Fruit fly (Drosophila melanogaster) whole organism, pupa: Measurements from ENCODE around the gene CG14968.

Source experiments
- CG12605 ChIP-seq: fragments of 200-800 bp; sonication (Bioruptor generic); IDR thresholded peaks from 2 replicates; pipeline ENCODE4 v1.3.6; 2022; ENCODE audit warnings: missing biosample characterization, missing genetic modification characterization
- CG14655 ChIP-seq: fragments of 200-800 bp; sonication (Bioruptor generic); optimal IDR thresholded peaks from 3 replicates; lab custom pipeline; 2017; ENCODE audit warnings: mild to moderate bottlenecking, missing biosample characterization, missing genetic modification reagents, missing genetic modification characterization
- CG15710 ChIP-seq: fragments of 200-800 bp; sonication (Bioruptor generic); optimal IDR thresholded peaks from 2 replicates; lab custom pipeline; 2018; ENCODE audit warnings: missing biosample characterization, mild to moderate bottlenecking, missing genetic modification characterization, moderate library complexity
- CG32121 ChIP-seq: fragments of 200-800 bp; sonication (Bioruptor generic); IDR thresholded peaks from 2 replicates; pipeline ENCODE4 v1.3.6; 2022; ENCODE audit warnings: missing biosample characterization, missing genetic modification characterization
- CG34367 ChIP-seq: fragments of 200-800 bp; sonication (Bioruptor generic); optimal IDR thresholded peaks from 2 replicates; lab custom pipeline; 2018; ENCODE audit warnings: missing biosample characterization, mild to moderate bottlenecking, missing genetic modification characterization
- CG8301 ChIP-seq: fragments of 200-800 bp; sonication (Bioruptor generic); optimal IDR thresholded peaks from 2 replicates; lab custom pipeline; 2018; ENCODE audit warnings: missing biosample characterization, mild to moderate bottlenecking, missing genetic modification characterization
- EcR ChIP-seq: fragments of 200-800 bp; sonication (Bioruptor generic); optimal IDR thresholded peaks from 3 replicates; lab custom pipeline; 2019; ENCODE audit warnings: missing biosample characterization, missing genetic modification characterization, mild to moderate bottlenecking, moderate library complexity, missing genetic modification reagents
- Pif1B ChIP-seq: fragments of 200-800 bp; sonication (Bioruptor generic); optimal IDR thresholded peaks from 3 replicates; lab custom pipeline; 2016; ENCODE audit warnings: missing biosample characterization, missing genetic modification characterization
- gl ChIP-seq: fragments of 200-800 bp; sonication (Bioruptor generic); optimal IDR thresholded peaks from 2 replicates; lab custom pipeline; 2018; ENCODE audit warnings: missing biosample characterization, mild to moderate bottlenecking, missing genetic modification characterization

DNA sequence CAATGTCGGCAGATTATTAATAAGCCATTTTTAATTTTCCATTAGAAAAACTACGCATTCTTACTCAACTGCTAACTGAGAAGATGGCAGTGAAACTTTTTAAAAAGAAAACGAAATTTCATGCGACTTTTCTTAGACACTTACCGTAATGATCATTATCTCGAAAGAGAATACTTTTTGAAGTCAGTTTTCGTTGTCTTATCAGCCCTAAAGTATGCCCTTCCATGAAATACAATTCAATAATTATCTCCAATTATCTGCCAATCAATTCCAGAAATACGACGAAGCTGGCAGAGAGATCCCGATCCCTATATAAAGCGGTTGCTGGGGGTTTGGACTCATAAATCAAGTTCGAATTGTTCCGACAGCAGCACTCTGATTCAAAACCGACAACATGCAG lies 13.5 kb upstream of the CG14968 start, which contains the start of gene Drsl5:
- TF ChIP-seq CG32121 (GFP tag; lab: Robert Waterston, UW) (no peak), CG8301 (tag; lab: Kevin White, UChicago) (no peak), CG14655 (GFP tag; lab: Kevin White, UChicago) (no peak), CG34367 (tag; lab: Kevin White, UChicago) (no peak), Pif1B (GFP tag; lab: Kevin White, UChicago) (no peak), gl (no peak), EcR (GFP tag; lab: Kevin White, UChicago) (no peak), CG15710 (tag; lab: Kevin White, UChicago) (no peak), CG12605 (GFP tag; lab: Robert Waterston, UW) (no peak)
